Fruit fly (Drosophila melanogaster): ENCODE results near the gene Acp26Aa.

The Acp26Aa gene

dm6 chr2L:5892762-5893161, 934 bp downstream of the Acp26Aa start, which contains the start of gene Acp26Ab:
Gene Acp26Ab, minus strand, starts transcription at chr2L:5892862.
- TF ChIP-seq CG10669 (GFP tag; optimal IDR thresholded peaks at IDR 0.05) (no peak), CG10631 (GFP tag; optimal IDR thresholded peaks at IDR 0.05) (no peak), Ets96B (tag; optimal IDR thresholded peaks at IDR 0.05) (no peak), CG11762 (GFP tag; optimal IDR thresholded peaks at IDR 0.05; ENCODE audit: insufficient read depth) (no peak), CG6276 (GFP tag; optimal IDR thresholded peaks at IDR 0.05) (no peak), CG6808 (GFP tag; optimal IDR thresholded peaks at IDR 0.05) (no peak), topi (GFP tag; optimal IDR thresholded peaks at IDR 0.05) (no peak), CG32006 (GFP tag; optimal IDR thresholded peaks at IDR 0.05) (no peak), Sox15 (GFP tag; optimal IDR thresholded peaks at IDR 0.05) (no peak), CG7368 (GFP tag; optimal IDR thresholded peaks at IDR 0.05) (no peak), CG16779 (tag; optimal IDR thresholded peaks at IDR 0.05) (no peak)

DNA sequence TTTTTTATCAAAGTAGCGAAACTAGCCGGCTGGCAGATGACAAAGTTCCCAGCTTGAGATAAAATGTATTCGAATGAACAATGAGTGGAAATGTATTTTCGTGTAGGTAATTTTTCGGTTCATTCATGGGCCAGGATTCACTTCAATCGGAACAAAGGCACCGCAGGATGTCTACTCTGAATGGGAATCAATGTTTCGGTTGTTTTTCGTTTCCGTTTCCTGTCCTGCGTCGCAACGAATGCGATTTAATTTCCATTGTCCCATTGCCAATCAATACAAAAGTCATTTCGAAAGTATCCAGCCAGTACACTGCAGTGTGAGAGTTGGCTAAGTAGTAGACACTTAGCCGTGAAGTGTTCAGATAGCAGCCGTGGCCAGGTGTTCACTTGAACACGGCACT, 3.1 kb downstream of the Acp26Aa start:
- TF ChIP-seq pdm3 (GFP tag; optimal IDR thresholded peaks at IDR 0.05) (no peak), CG15336 (GFP tag; IDR thresholded peaks at IDR 0.05) (no peak), CG10669 (GFP tag; optimal IDR thresholded peaks at IDR 0.05) (no peak), achi (GFP tag; optimal IDR thresholded peaks at IDR 0.05) (no peak), Eip75B (GFP tag; optimal IDR thresholded peaks at IDR 0.05) (no peak), CG6854 (GFP tag; optimal IDR thresholded peaks at IDR 0.05) (no peak), Hr39 (GFP tag; optimal IDR thresholded peaks at IDR 0.05) (no peak), OdsH (GFP tag; optimal IDR thresholded peaks at IDR 0.05) (no peak), fkh (GFP tag; optimal IDR thresholded peaks at IDR 0.05) (no peak), eg (GFP tag; IDR thresholded peaks at IDR 0.05) (no peak), vri (GFP tag; optimal IDR thresholded peaks at IDR 0.05) (no peak), Eip93F (GFP tag; optimal IDR thresholded peaks at IDR 0.05) (no peak), CG34406 (GFP tag; optimal IDR thresholded peaks at IDR 0.05) (no peak), CG11294 (GFP tag; IDR thresholded peaks at IDR 0.05) (no peak), cyc (GFP tag; optimal IDR thresholded peaks at IDR 0.05) (no peak), CG6792 (GFP tag; optimal IDR thresholded peaks at IDR 0.05) (no peak), Gug (GFP tag; IDR thresholded peaks at IDR 0.05) (no peak)

dm6 chr2L:5886955-5887354, 6.7 kb downstream of the Acp26Aa start:
- TF ChIP-seq fkh (GFP tag; optimal IDR thresholded peaks at IDR 0.05) (peak; percentile 2), Hr39 (GFP tag; optimal IDR thresholded peaks at IDR 0.05) (no peak)

DNA sequence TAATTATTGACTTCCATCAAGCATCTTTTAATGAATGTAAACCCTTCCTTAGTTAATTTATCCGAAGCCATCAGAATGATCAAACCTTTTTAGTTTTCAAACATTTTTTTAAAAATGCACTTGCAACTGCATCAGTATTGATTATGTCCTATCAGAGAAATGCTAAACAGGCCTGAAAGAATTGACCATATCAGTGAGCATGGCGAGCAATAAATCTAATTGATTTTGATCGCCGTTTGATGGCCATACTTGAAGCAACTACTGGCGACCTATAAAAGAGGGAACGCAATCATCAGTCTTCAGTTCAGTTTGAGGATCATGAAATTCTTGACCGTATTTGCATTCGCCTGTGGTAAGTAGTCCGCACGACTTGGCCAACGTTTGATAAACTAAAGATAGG, 8.0 kb downstream of the Acp26Aa start, which contains the start of gene CG9029:
TSS of gene CG9029 (plus strand) at position 301 of the 400 bp plus-strand sequence.
- TF ChIP-seq dsx (GFP tag; optimal IDR thresholded peaks at IDR 0.05; ENCODE audit: poor library complexity, severe bottlenecking) (no peak), CG11902 (GFP tag; optimal IDR thresholded peaks at IDR 0.05) (no peak), Sox102F (GFP tag; optimal IDR thresholded peaks at IDR 0.05) (no peak), vri (GFP tag; optimal IDR thresholded peaks at IDR 0.05) (no peak), CG10669 (GFP tag; optimal IDR thresholded peaks at IDR 0.05) (no peak), CG1621 (tag; optimal IDR thresholded peaks at IDR 0.05) (no peak)

- no peak for TF ChIP-seq CG16779 (tag; optimal IDR thresholded peaks at IDR 0.05)
- TF ChIP-seq CG10669 (GFP tag; optimal IDR thresholded peaks at IDR 0.05): no peak
- TF ChIP-seq spab (GFP tag; optimal IDR thresholded peaks at IDR 0.05): no peak
- TF ChIP-seq Smox (GFP tag; optimal IDR thresholded peaks at IDR 0.05): no peak
- TF ChIP-seq fd59A (GFP tag; optimal IDR thresholded peaks at IDR 0.05): no peak
- TF ChIP-seq CG3032 (tag; optimal IDR thresholded peaks at IDR 0.05): no peak
- TF ChIP-seq CG6792 (GFP tag; optimal IDR thresholded peaks at IDR 0.05): no peak
- TF ChIP-seq CG6163 (GFP tag; IDR thresholded peaks at IDR 0.05): no peak
Observed at dm6 chr2L:5884674-5885073, 9.0 kb downstream of the Acp26Aa start, which contains the start of the genes Sfp26Ac and CG43185. Gene Sfp26Ac, minus strand, starts transcription at chr2L:5884774. Gene CG43185, plus strand, starts transcription at chr2L:5884888.

All from whole organism, prepupa.